Worm (Caenorhabditis elegans) whole organism, young adult: ENCODE data around the gene Y49F6B.19.
A peak's percentile ranks its signal among the peaks of the same experiment; 100 is the strongest.

Experiments used
- B0336.3 ChIP-seq: fragments of 200-800 bp; sonication (Bioruptor generic); IDR thresholded peaks from 2 replicates; pipeline ENCODE4 v1.3.6; 2022; ENCODE audit warnings: missing genetic modification characterization, missing compliant biosample characterization
- C06A6.2 ChIP-seq: fragments of 200-800 bp; sonication (Bioruptor generic); conservative IDR thresholded peaks from 2 replicates; pipeline ENCODE4 v1.3.6; 2022; ENCODE audit warnings: missing genetic modification characterization, missing compliant biosample characterization
- C17E4.6 ChIP-seq: fragments of 200-800 bp; sonication (Bioruptor generic); IDR thresholded peaks from 2 replicates; pipeline ENCODE4 v1.3.6; 2022; ENCODE audit warnings: missing genetic modification reagents, missing genetic modification characterization, missing compliant biosample characterization
- F22D6.2 ChIP-seq: sonication (generic microtip); optimal IDR thresholded peaks from 2 replicates; lab custom pipeline; 2016; ENCODE audit warnings: mild to moderate bottlenecking, missing genetic modification characterization, missing compliant biosample characterization
- F33H1.4 ChIP-seq: fragments of 200-800 bp; sonication (Bioruptor generic); IDR thresholded peaks from 2 replicates; pipeline ENCODE4 v1.3.6; 2022; ENCODE audit warnings: missing genetic modification reagents, missing genetic modification characterization, missing compliant biosample characterization
- F37B4.10 ChIP-seq: fragments of 200-800 bp; sonication (Bioruptor generic); IDR thresholded peaks from 2 replicates; pipeline ENCODE4 v1.3.6; 2022; ENCODE audit warnings: missing genetic modification characterization, missing compliant biosample characterization
- F52B5.7 ChIP-seq: sonication (generic microtip); optimal IDR thresholded peaks from 2 replicates; lab custom pipeline; 2016; ENCODE audit warnings: mild to moderate bottlenecking, missing genetic modification characterization, missing compliant biosample characterization
- F55B11.4 ChIP-seq: sonication (generic microtip); optimal IDR thresholded peaks from 2 replicates; lab custom pipeline; 2016; ENCODE audit warnings: missing compliant biosample characterization, missing genetic modification characterization, borderline replicate concordance; ENCODE audit not compliant: insufficient read depth
- F57A8.1 ChIP-seq: fragments of 200-800 bp; sonication (Bioruptor generic); optimal IDR thresholded peaks from 2 replicates; lab custom pipeline; 2018; ENCODE audit warnings: mild to moderate bottlenecking, missing genetic modification characterization, moderate library complexity, missing compliant biosample characterization
- F57C9.4 ChIP-seq: sonication (generic microtip); optimal IDR thresholded peaks from 2 replicates; lab custom pipeline; 2017; ENCODE audit warnings: mild to moderate bottlenecking, missing genetic modification characterization, missing compliant biosample characterization
- T07F8.4 ChIP-seq: sonication (generic microtip); optimal IDR thresholded peaks from 2 replicates; lab custom pipeline; 2016; ENCODE audit warnings: mild to moderate bottlenecking, missing genetic modification characterization, moderate library complexity, missing compliant biosample characterization
- Y53G8AR.9 ChIP-seq: fragments of 200-800 bp; sonication (Bioruptor generic); conservative IDR thresholded peaks from 2 replicates; pipeline ENCODE4 v1.3.6; 2022; ENCODE audit warnings: missing genetic modification reagents, missing genetic modification characterization, missing compliant biosample characterization
- Y56A3A.18 ChIP-seq: fragments of 200-800 bp; sonication (Bioruptor generic); IDR thresholded peaks from 2 replicates; pipeline ENCODE4 v1.3.6; 2022; ENCODE audit warnings: missing genetic modification reagents, missing genetic modification characterization, missing compliant biosample characterization
- Y67H2A.10 ChIP-seq: fragments of 200-800 bp; sonication (Bioruptor generic); conservative IDR thresholded peaks from 2 replicates; pipeline ENCODE4 v1.3.6; 2022; ENCODE audit warnings: missing genetic modification reagents, missing genetic modification characterization, missing compliant biosample characterization
- bed-1 ChIP-seq: fragments of 200-800 bp; sonication (Bioruptor generic); IDR thresholded peaks from 2 replicates; pipeline ENCODE4 v1.3.6; 2022; ENCODE audit warnings: missing genetic modification reagents, missing genetic modification characterization, missing compliant biosample characterization
- cebp-1 ChIP-seq, 2 experiments: fragments of 200-800 bp in 1 of 2; sonication (Bioruptor generic) in 1 of 2; sonication (generic microtip) in 1 of 2; IDR thresholded peaks in 1 of 2; optimal IDR thresholded peaks in 1 of 2; 2 replicates each; pipeline versions ENCODE4 v1.3.6 to Lab custom; 2017 to 2022; ENCODE audit warnings: missing compliant biosample characterization in 2 of 2, missing genetic modification characterization in 2 of 2, mild to moderate bottlenecking in 1 of 2, missing genetic modification reagents in 1 of 2, moderate library complexity in 1 of 2
- cebp-2 ChIP-seq: fragments of 200-800 bp; sonication (Bioruptor generic); IDR thresholded peaks from 2 replicates; pipeline ENCODE4 v1.3.6; 2022; ENCODE audit warnings: missing genetic modification characterization, missing compliant biosample characterization
- ceh-40 ChIP-seq: fragments of 200-800 bp; sonication (Bioruptor generic); IDR thresholded peaks from 2 replicates; pipeline ENCODE4 v1.3.6; 2022; ENCODE audit warnings: missing genetic modification characterization, missing compliant biosample characterization
- ceh-58 ChIP-seq: fragments of 200-800 bp; sonication (Bioruptor generic); IDR thresholded peaks from 2 replicates; pipeline ENCODE4 v1.3.6; 2022; ENCODE audit warnings: missing genetic modification characterization, missing compliant biosample characterization
- ceh-91 ChIP-seq: fragments of 200-800 bp; sonication (Bioruptor generic); IDR thresholded peaks from 2 replicates; pipeline ENCODE4 v1.3.6; 2022; ENCODE audit warnings: missing genetic modification reagents, missing genetic modification characterization, missing compliant biosample characterization
- die-1 ChIP-seq: sonication (generic microtip); optimal IDR thresholded peaks from 2 replicates; lab custom pipeline; 2016; ENCODE audit warnings: missing genotype, mild to moderate bottlenecking, missing genetic modification characterization, missing compliant biosample characterization
- ekl-4 ChIP-seq: fragments of 200-800 bp; sonication (Bioruptor generic); IDR thresholded peaks from 2 replicates; pipeline ENCODE4 v1.3.6; 2022; ENCODE audit warnings: missing genetic modification reagents, missing genetic modification characterization, missing compliant biosample characterization
- gei-17 ChIP-seq: fragments of 200-800 bp; sonication (Bioruptor generic); optimal IDR thresholded peaks from 2 replicates; lab custom pipeline; 2018; ENCODE audit warnings: mild to moderate bottlenecking, missing genetic modification characterization, missing compliant biosample characterization
- hmg-1.2 ChIP-seq: fragments of 200-800 bp; sonication (Bioruptor generic); IDR thresholded peaks from 2 replicates; pipeline ENCODE4 v1.3.6; 2022; ENCODE audit warnings: missing genetic modification reagents, missing genetic modification characterization, missing compliant biosample characterization
- hmg-20 ChIP-seq: fragments of 200-800 bp; sonication (Bioruptor generic); IDR thresholded peaks from 2 replicates; pipeline ENCODE4 v1.3.6; 2022; ENCODE audit warnings: missing genetic modification reagents, missing genetic modification characterization, missing compliant biosample characterization
- let-607 ChIP-seq, 2 experiments: fragments of 200-800 bp in 1 of 2; sonication (Bioruptor generic) in 1 of 2; sonication (generic microtip) in 1 of 2; optimal IDR thresholded peaks; 2 replicates each; lab custom pipeline; 2016 to 2018; ENCODE audit warnings: mild to moderate bottlenecking in 2 of 2, missing compliant biosample characterization in 2 of 2, missing genetic modification characterization in 2 of 2, moderate library complexity in 2 of 2, missing genotype in 1 of 2
- lin-26 ChIP-seq: fragments of 200-800 bp; sonication (Bioruptor generic); IDR thresholded peaks from 2 replicates; pipeline ENCODE4 v1.3.6; 2022; ENCODE audit warnings: missing genetic modification reagents, missing genetic modification characterization, missing compliant biosample characterization
- lin-35 ChIP-seq, 3 experiments: fragments of 150-350 bp in 2 of 3; sonication (generic microtip) in 1 of 3; optimal IDR thresholded peaks; 2 replicates each; lab custom pipeline; 2014 to 2018; ENCODE audit warnings: missing biosample characterization in 3 of 3, missing genetic modification characterization in 3 of 3, missing genetic modification reagents in 3 of 3
- lin-54 ChIP-seq: fragments of 200-800 bp; sonication (Bioruptor generic); optimal IDR thresholded peaks from 2 replicates; lab custom pipeline; 2018; ENCODE audit warnings: mild to moderate bottlenecking, missing genetic modification characterization, missing compliant biosample characterization
- lsl-1 ChIP-seq: fragments of 200-800 bp; sonication (Bioruptor generic); optimal IDR thresholded peaks from 2 replicates; lab custom pipeline; 2018; ENCODE audit warnings: mild to moderate bottlenecking, missing genetic modification characterization, moderate library complexity, missing compliant biosample characterization
- madf-3 ChIP-seq: fragments of 200-800 bp; sonication (Bioruptor generic); IDR thresholded peaks from 2 replicates; pipeline ENCODE4 v1.3.6; 2022; ENCODE audit warnings: missing genetic modification reagents, missing genetic modification characterization, missing compliant biosample characterization
- madf-6 ChIP-seq: fragments of 200-800 bp; sonication (Bioruptor generic); IDR thresholded peaks from 2 replicates; pipeline ENCODE4 v1.3.6; 2022; ENCODE audit warnings: missing genetic modification reagents, missing genetic modification characterization, missing compliant biosample characterization
- mes-4 ChIP-seq: sonication (generic microtip); optimal IDR thresholded peaks from 2 replicates; lab custom pipeline; 2016; ENCODE audit warnings: missing genotype, missing genetic modification characterization, missing compliant biosample characterization
- nfya-1 ChIP-seq: sonication (generic microtip); optimal IDR thresholded peaks from 2 replicates; lab custom pipeline; 2017; ENCODE audit warnings: antibody characterized with exemption, missing compliant biosample characterization, missing genetic modification characterization, borderline replicate concordance; ENCODE audit not compliant: insufficient read depth
- nfyb-1 ChIP-seq: fragments of 200-800 bp; sonication (Bioruptor generic); IDR thresholded peaks from 2 replicates; pipeline ENCODE4 v1.3.6; 2022; ENCODE audit warnings: missing genetic modification reagents, missing genetic modification characterization, missing compliant biosample characterization
- pbrm-1 ChIP-seq: fragments of 200-800 bp; sonication (Bioruptor generic); IDR thresholded peaks from 2 replicates; pipeline ENCODE4 v1.3.6; 2022; ENCODE audit warnings: missing genetic modification reagents, missing genetic modification characterization, missing compliant biosample characterization
- rcor-1 ChIP-seq: fragments of 200-800 bp; sonication (Bioruptor generic); IDR thresholded peaks from 2 replicates; pipeline ENCODE4 v1.3.6; 2022; ENCODE audit warnings: missing genetic modification reagents, missing genetic modification characterization, missing compliant biosample characterization
- snpc-1.3 ChIP-seq: sonication (generic microtip); optimal IDR thresholded peaks from 2 replicates; lab custom pipeline; 2017; ENCODE audit warnings: missing genetic modification characterization, mild to moderate bottlenecking, missing compliant biosample characterization, antibody characterized with exemption, moderate library complexity, missing genotype, missing genetic modification reagents; ENCODE audit not compliant: insufficient read depth
- sptf-2 ChIP-seq: fragments of 200-800 bp; sonication (Bioruptor generic); optimal IDR thresholded peaks from 2 replicates; lab custom pipeline; 2018; ENCODE audit warnings: mild to moderate bottlenecking, missing genetic modification characterization, missing compliant biosample characterization
- tbp1 ChIP-seq: fragments of 200-800 bp; sonication (Bioruptor generic); optimal IDR thresholded peaks from 2 replicates; lab custom pipeline; 2018; ENCODE audit warnings: mild to moderate bottlenecking, missing genetic modification characterization, missing compliant biosample characterization
- zim-3 ChIP-seq: sonication (generic microtip); optimal IDR thresholded peaks from 2 replicates; lab custom pipeline; 2017; ENCODE audit warnings: mild to moderate bottlenecking, missing genetic modification characterization, moderate library complexity, missing compliant biosample characterization
- ztf-22 ChIP-seq: fragments of 200-800 bp; sonication (Bioruptor generic); optimal IDR thresholded peaks from 2 replicates; lab custom pipeline; 2018; ENCODE audit warnings: mild to moderate bottlenecking, missing genetic modification characterization, moderate library complexity, missing compliant biosample characterization
- ztf-6 ChIP-seq: fragments of 200-800 bp; sonication (Bioruptor generic); IDR thresholded peaks from 2 replicates; pipeline ENCODE4 v1.3.6; 2022; ENCODE audit warnings: missing genetic modification reagents, missing genetic modification characterization, missing compliant biosample characterization

The Y49F6B.19 gene

ce11 chrII:3523547-3523946 is 11.4 kb upstream of the Y49F6B.19 start (continued):
- TF ChIP-seq madf-6 (GFP tag; lab: Robert Waterston, UW) (peak; percentile 52), ceh-91 (GFP tag; lab: Robert Waterston, UW) (peak; percentile 38; the same call in 1 of the 2 replicates), cebp-1 (GFP tag; IDR thresholded peaks at IDR 0.05; lab: Robert Waterston, UW) (peak; percentile 58), cebp-1 (tag; optimal IDR thresholded peaks at IDR 0.05; lab: Kevin White, UChicago) (peak; percentile 62), nfyb-1 (GFP tag; lab: Robert Waterston, UW) (peak; percentile 84), Y67H2A.10 (GFP tag; lab: Robert Waterston, UW) (0 out of 2 replicates have a peak, but pooled peaks have one; percentile 9), lsl-1 (peak; percentile 63), tbp1 (peak; percentile 47)

ce11 chrII:3520988-3521850 is 9.1 kb upstream of the Y49F6B.19 start, which contains the start of gene W09G10.9:
Gene W09G10.9 (plus strand): TSS chrII:3521800.
- TF ChIP-seq snpc-1.3 (tag; lab: Kevin White, UChicago): peak; percentile 52
- no peak for TF ChIP-seq cebp-1 (GFP tag; IDR thresholded peaks at IDR 0.05; lab: Robert Waterston, UW)
- peak; percentile 65 for TF ChIP-seq cebp-1 (tag; optimal IDR thresholded peaks at IDR 0.05; lab: Kevin White, UChicago)
- no peak for TF ChIP-seq T07F8.4 (tag; lab: Kevin White, UChicago)
- peak; percentile 93 for TF ChIP-seq hmg-1.2 (GFP tag; lab: Robert Waterston, UW)
- TF ChIP-seq pbrm-1: peak; percentile 91
- no peak for TF ChIP-seq F57A8.1
- no peak for TF ChIP-seq gei-17 (GFP tag; lab: Kevin White, UChicago)
- no peak for TF ChIP-seq Y53G8AR.9 (GFP tag; lab: Robert Waterston, UW)
- TF ChIP-seq Y56A3A.18 (GFP tag; lab: Robert Waterston, UW): 0 out of 2 replicates have a peak, but pooled peaks have one; percentile 15
- TF ChIP-seq madf-6 (GFP tag; lab: Robert Waterston, UW): peak; percentile 73
- peak; percentile 76; the same call in 1 of the 2 replicates for TF ChIP-seq hmg-20 (GFP tag; lab: Robert Waterston, UW)
- TF ChIP-seq ztf-22: no peak
- TF ChIP-seq die-1: peak; percentile 31
- no peak for TF ChIP-seq F55B11.4 (tag; lab: Kevin White, UChicago)
- 0 out of 2 replicates have a peak, but pooled peaks have one; percentile 56 for TF ChIP-seq ztf-6
- TF ChIP-seq bed-1 (GFP tag; lab: Robert Waterston, UW): no peak
- TF ChIP-seq F33H1.4: peak; percentile 61
- no peak for TF ChIP-seq let-607 (tag; optimal IDR thresholded peaks at IDR 0.05; lab: Kevin White, UChicago)
- peak; percentile 49; the same call in 1 of the 2 replicates for TF ChIP-seq B0336.3
- peak; percentile 82 for TF ChIP-seq rcor-1
- no peak for TF ChIP-seq madf-3 (GFP tag; lab: Robert Waterston, UW)
- 0 out of 2 replicates have a peak, but pooled peaks have one; percentile 40 for TF ChIP-seq ceh-58 (GFP tag; lab: Robert Waterston, UW)
- peak; percentile 28 for TF ChIP-seq F52B5.7 (tag; lab: Kevin White, UChicago)
- TF ChIP-seq ekl-4: peak; percentile 75
- TF ChIP-seq sptf-2 (GFP tag; lab: Kevin White, UChicago): no peak
- TF ChIP-seq zim-3 (tag; lab: Kevin White, UChicago): no peak
- no peak for TF ChIP-seq F57C9.4 (tag; lab: Kevin White, UChicago)
- peak; percentile 81 for TF ChIP-seq lin-26 (GFP tag; lab: Robert Waterston, UW)
- TF ChIP-seq F22D6.2 (tag; lab: Kevin White, UChicago): no peak
- TF ChIP-seq C17E4.6 (GFP tag; lab: Robert Waterston, UW): 0 out of 2 replicates have a peak, but pooled peaks have one; percentile 41
- TF ChIP-seq nfya-1: no peak
- TF ChIP-seq F37B4.10 (GFP tag; lab: Robert Waterston, UW): no peak
- peak; percentile 36; the same call in 1 of the 2 replicates for TF ChIP-seq ceh-40
- TF ChIP-seq cebp-2: no peak
- TF ChIP-seq C06A6.2: 0 out of 2 replicates have a peak, but pooled peaks have one; percentile 45
- TF ChIP-seq mes-4: no peak
- TF ChIP-seq lin-54 (GFP tag; lab: Kevin White, UChicago): peak; percentile 45
- TF ChIP-seq lin-35 (GFP tag; optimal IDR thresholded peaks at IDR 0.05; lab: Kevin White, UChicago): no peak
